Fruit fly (Drosophila melanogaster) whole organism, prepupa: Measurements from ENCODE around the gene Lrp4.

Source experiments
- CG1621 ChIP-seq: fragments of 200-800 bp; sonication (Bioruptor generic); optimal IDR thresholded peaks from 3 replicates; lab custom pipeline; 2018; ENCODE audit warnings: missing biosample characterization, mild to moderate bottlenecking, missing genetic modification characterization
- CG3032 ChIP-seq: fragments of 200-800 bp; optimal IDR thresholded peaks from 2 replicates; lab custom pipeline; 2019; ENCODE audit warnings: missing biosample characterization, mild to moderate bottlenecking, missing genetic modification characterization, moderate library complexity
- CG6854 ChIP-seq: fragments of 200-800 bp; sonication (Bioruptor generic); optimal IDR thresholded peaks from 2 replicates; lab custom pipeline; 2017; ENCODE audit warnings: missing biosample characterization, mild to moderate bottlenecking, missing genetic modification characterization
- Ets21C ChIP-seq: fragments of 200-800 bp; sonication (Bioruptor generic); optimal IDR thresholded peaks from 3 replicates; lab custom pipeline; 2016; ENCODE audit warnings: missing biosample characterization, missing genetic modification characterization
- Lpt ChIP-seq: fragments of 200-800 bp; sonication (Bioruptor generic); optimal IDR thresholded peaks from 3 replicates; lab custom pipeline; 2016; ENCODE audit warnings: missing biosample characterization, missing genetic modification characterization
- Met ChIP-seq: fragments of 200-800 bp; sonication (Bioruptor generic); optimal IDR thresholded peaks from 3 replicates; lab custom pipeline; 2016; ENCODE audit warnings: missing biosample characterization, missing genetic modification characterization
- lz ChIP-seq: fragments of 200-800 bp; sonication (Bioruptor generic); optimal IDR thresholded peaks from 3 replicates; lab custom pipeline; 2016; ENCODE audit warnings: missing biosample characterization, missing genetic modification characterization
- pdm3 ChIP-seq: fragments of 200-800 bp; sonication (Bioruptor generic); optimal IDR thresholded peaks from 3 replicates; lab custom pipeline; 2016; ENCODE audit warnings: missing biosample characterization, missing genetic modification characterization

- TF ChIP-seq Met (GFP tag; lab: Kevin White, UChicago) = no peak
- TF ChIP-seq CG6854 (GFP tag; lab: Kevin White, UChicago) = no peak
- TF ChIP-seq pdm3 (GFP tag; lab: Kevin White, UChicago) = no peak
- TF ChIP-seq Ets21C (GFP tag; lab: Kevin White, UChicago) = no peak
- no peak for TF ChIP-seq lz (GFP tag; lab: Kevin White, UChicago)
- TF ChIP-seq CG3032 (tag; lab: Kevin White, UChicago) = no peak
- TF ChIP-seq CG1621 (tag; lab: Kevin White, UChicago) = no peak
- TF ChIP-seq Lpt (GFP tag; lab: Kevin White, UChicago) = no peak
Observed at dm6 chrX:15910570-15910969, at the start of gene Lrp4.
